Worm (Caenorhabditis elegans): ENCODE results near the gene F14D2.8.

DNA sequence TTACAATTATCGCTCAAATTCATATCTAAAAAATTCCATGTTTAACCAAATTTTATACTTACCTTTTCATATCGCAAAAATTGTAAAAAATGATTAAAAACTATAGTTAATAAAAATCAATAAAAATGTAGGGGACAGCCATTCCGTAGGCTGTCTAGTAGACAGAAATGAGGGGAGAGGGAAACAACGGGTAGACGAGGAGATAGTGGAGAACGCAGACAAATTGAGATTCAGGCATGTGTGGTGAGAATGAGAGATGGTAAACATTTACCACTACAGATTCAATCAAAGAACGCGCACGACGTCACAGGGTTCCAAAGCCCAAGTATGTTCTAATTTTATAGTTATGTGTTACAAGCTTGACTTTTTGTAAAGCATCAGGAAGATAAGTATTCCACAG, 46.1 kb downstream of the F14D2.8 start:
- TF ChIP-seq mab-5 (tag; optimal IDR thresholded peaks at IDR 0.05) (no peak), nhr-25 (tag; optimal IDR thresholded peaks at IDR 0.05) (no peak), unc-39 (tag; optimal IDR thresholded peaks at IDR 0.05) (no peak), lsy-2 (tag; optimal IDR thresholded peaks at IDR 0.05) (no peak), lin-13 (GFP tag; optimal IDR thresholded peaks at IDR 0.05) (no peak), ztf-4 (tag; optimal IDR thresholded peaks at IDR 0.05) (no peak)

All from whole organism, L2 larva.